Worm (Caenorhabditis elegans) whole organism, L2 larva: ENCODE measurements around the gene nhr-55.

ENCODE experiments used
- alr-1 ChIP-seq: fragments of 150-350 bp; optimal IDR thresholded peaks from 2 replicates; lab custom pipeline; 2014; ENCODE audit warnings: missing biosample characterization, missing genetic modification characterization
- aly-2 ChIP-seq: fragments of 150-350 bp; optimal IDR thresholded peaks from 2 replicates; lab custom pipeline; 2014; ENCODE audit warnings: missing biosample characterization, missing genetic modification characterization
- ama-1 ChIP-seq: fragments of 150-350 bp; optimal IDR thresholded peaks from 2 replicates; lab custom pipeline; 2018; ENCODE audit warnings: inconsistent platforms
- elt-3 ChIP-seq: sonication (generic microtip); optimal IDR thresholded peaks from 2 replicates; lab custom pipeline; 2017; ENCODE audit warnings: missing biosample characterization, missing genetic modification characterization
- lin-11 ChIP-seq: fragments of 150-350 bp; sonication (generic microtip); optimal IDR thresholded peaks from 2 replicates; lab custom pipeline; 2014; ENCODE audit warnings: missing biosample characterization, missing genetic modification characterization, inconsistent platforms, mixed read lengths
- lin-39 ChIP-seq: fragments of 150-350 bp; optimal IDR thresholded peaks from 2 replicates; lab custom pipeline; 2014; ENCODE audit warnings: missing biosample characterization, missing genetic modification reagents, missing genetic modification characterization
- nhr-129 ChIP-seq: fragments of 150-350 bp; optimal IDR thresholded peaks from 2 replicates; lab custom pipeline; 2014; ENCODE audit warnings: missing biosample characterization, missing genetic modification characterization
- skn-1 ChIP-seq: sonication (generic microtip); optimal IDR thresholded peaks from 2 replicates; lab custom pipeline; 2017; ENCODE audit warnings: missing biosample characterization, missing genetic modification characterization
- sma-3 ChIP-seq: sonication (generic microtip); optimal IDR thresholded peaks from 2 replicates; lab custom pipeline; 2016; ENCODE audit warnings: missing genetic modification reagents, missing genetic modification characterization, missing compliant biosample characterization
- snpc-4 ChIP-seq: fragments of 150-350 bp; optimal IDR thresholded peaks from 2 replicates; lab custom pipeline; 2014; ENCODE audit warnings: missing biosample characterization, missing genetic modification characterization
- unc-39 ChIP-seq: fragments of 150-350 bp; optimal IDR thresholded peaks from 2 replicates; lab custom pipeline; 2014; ENCODE audit warnings: missing biosample characterization, missing genetic modification characterization
- unc-62 ChIP-seq: fragments of 150-350 bp; optimal IDR thresholded peaks from 2 replicates; lab custom pipeline; 2014; ENCODE audit warnings: missing biosample characterization, missing genetic modification reagents, missing genetic modification characterization

DNA sequence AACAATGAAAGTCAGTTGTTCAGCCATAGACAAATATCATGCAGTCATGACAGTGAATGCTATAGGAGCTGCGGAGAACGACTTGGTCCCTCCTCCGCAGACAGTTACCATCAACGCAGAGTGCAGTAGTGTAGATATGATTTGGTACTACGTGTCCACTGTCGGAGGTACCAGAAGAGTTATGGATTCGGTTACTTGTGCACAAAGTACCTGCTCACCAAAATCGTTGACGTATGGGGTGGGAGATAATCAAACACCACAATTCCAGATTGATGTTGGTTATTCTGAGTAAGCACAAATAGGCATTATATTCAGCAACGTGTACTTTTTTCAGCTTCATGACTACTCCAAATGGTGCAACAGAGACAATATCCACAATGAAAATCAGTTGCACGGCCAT, 45.0 kb upstream of the nhr-55 start:
- no peak for TF ChIP-seq elt-3
- TF ChIP-seq sma-3, result no peak
- no peak for TF ChIP-seq lin-11 (tag; lab: Kevin White, UChicago)
- TF ChIP-seq alr-1 (tag; lab: Kevin White, UChicago), result no peak
- TF ChIP-seq skn-1, result no peak
- TF ChIP-seq lin-39, result no peak
- TF ChIP-seq snpc-4 (tag; lab: Kevin White, UChicago), result no peak
- no peak for TF ChIP-seq aly-2 (tag; lab: Kevin White, UChicago)
- no peak for TF ChIP-seq ama-1 (lab: Kevin White, UChicago)
- no peak for TF ChIP-seq unc-39 (tag; lab: Kevin White, UChicago)
- TF ChIP-seq nhr-129 (tag; lab: Kevin White, UChicago), result no peak
- no peak for TF ChIP-seq unc-62 (GFP tag; lab: Kevin White, UChicago)
